Fruit fly (Drosophila melanogaster): Measurements from ENCODE around the gene CG1907.
A peak's percentile ranks its signal among the peaks of the same experiment; 100 is the strongest.

CG1907 gene

DNA sequence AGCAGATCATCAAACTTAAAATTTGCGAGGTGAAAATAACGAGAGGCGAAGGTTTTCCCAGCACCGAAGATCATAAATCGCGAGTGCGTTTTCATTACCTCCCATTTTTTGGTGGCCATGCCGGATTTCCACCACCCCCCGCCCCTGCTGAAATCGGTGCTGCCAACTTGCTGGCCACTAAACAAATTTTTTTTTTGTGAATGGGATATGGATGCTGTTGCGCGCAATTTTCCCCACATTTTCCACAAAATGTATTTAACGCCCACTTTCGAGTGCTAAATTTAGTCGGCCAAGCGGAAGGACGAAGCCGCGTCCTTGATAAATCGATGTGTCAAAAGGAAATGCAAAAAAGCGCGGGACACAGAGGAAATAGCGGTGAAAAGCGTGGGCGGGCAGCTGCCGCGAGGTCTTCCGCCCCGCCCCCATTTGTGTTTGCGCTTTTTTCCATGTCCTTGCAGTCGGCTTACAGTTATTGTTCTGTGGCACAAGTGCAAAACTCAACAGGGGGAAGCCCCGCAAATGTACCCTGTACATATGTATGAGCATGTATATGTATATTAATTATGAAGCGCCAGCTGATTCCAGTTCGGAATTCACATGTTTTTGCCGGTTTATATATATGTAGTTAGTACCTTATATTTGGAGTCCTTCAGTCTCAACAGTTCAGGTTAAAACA, 26.6 kb upstream of the CG1907 start (continued):
- 0 out of 3 replicates have a peak, but pooled peaks have one; percentile 12 for TF ChIP-seq zfh1 (GFP tag; IDR thresholded peaks at IDR 0.05)
- no peak for TF ChIP-seq CG5180 (GFP tag; optimal IDR thresholded peaks at IDR 0.05)
- TF ChIP-seq CG6654 (GFP tag; optimal IDR thresholded peaks at IDR 0.05) = no peak
- no peak for TF ChIP-seq ranshi (GFP tag; IDR thresholded peaks at IDR 0.05)
- TF ChIP-seq CG9817 (tag; optimal IDR thresholded peaks at IDR 0.05) = no peak
- no peak for TF ChIP-seq eyg (GFP tag; optimal IDR thresholded peaks at IDR 0.05)
- no peak for TF ChIP-seq ci (GFP tag; IDR thresholded peaks at IDR 0.05)
- no peak for TF ChIP-seq corto (GFP tag; optimal IDR thresholded peaks at IDR 0.05)
- TF ChIP-seq CG11504 (tag; optimal IDR thresholded peaks at IDR 0.05) = no peak
- no peak for TF ChIP-seq so (GFP tag; IDR thresholded peaks at IDR 0.05)
- no peak for TF ChIP-seq klu (GFP tag; IDR thresholded peaks at IDR 0.05)
- no peak for TF ChIP-seq unc-4 (GFP tag; IDR thresholded peaks at IDR 0.05; ENCODE audit: partially characterized antibody)
- TF ChIP-seq Xrp1 (GFP tag; IDR thresholded peaks at IDR 0.05) = 0 out of 2 replicates have a peak, but pooled peaks have one; percentile 7
- TF ChIP-seq CG17385 (GFP tag; optimal IDR thresholded peaks at IDR 0.05) = peak; percentile 39
- TF ChIP-seq Gug (GFP tag; IDR thresholded peaks at IDR 0.05) = no peak
- no peak for TF ChIP-seq Hsf (GFP tag; optimal IDR thresholded peaks at IDR 0.05)
- peak; percentile 25 for TF ChIP-seq cg (GFP tag; optimal IDR thresholded peaks at IDR 0.05)
- TF ChIP-seq CG1647 (GFP tag; optimal IDR thresholded peaks at IDR 0.05) = no peak
- TF ChIP-seq NC2α (GFP tag; optimal IDR thresholded peaks at IDR 0.05) = no peak
- no peak for TF ChIP-seq grn (GFP tag; optimal IDR thresholded peaks at IDR 0.05)
- TF ChIP-seq onecut (GFP tag; IDR thresholded peaks at IDR 0.05) = peak; percentile 22; the same call in 1 of the 2 replicates
- TF ChIP-seq pho (GFP tag; optimal IDR thresholded peaks at IDR 0.05) = no peak
- TF ChIP-seq CG7271 (tag; optimal IDR thresholded peaks at IDR 0.05) = no peak
- no peak for TF ChIP-seq Side (GFP tag; optimal IDR thresholded peaks at IDR 0.05)
- peak; percentile 75 for TF ChIP-seq sqz (GFP tag; optimal IDR thresholded peaks at IDR 0.05)
- TF ChIP-seq HmgD (GFP tag; optimal IDR thresholded peaks at IDR 0.05) = no peak
- no peak for TF ChIP-seq lbe (GFP tag; optimal IDR thresholded peaks at IDR 0.05)
- TF ChIP-seq Trl (optimal IDR thresholded peaks at IDR 0.05) = no peak
- TF ChIP-seq Trl (GFP tag; optimal IDR thresholded peaks at IDR 0.05) = no peak
- TF ChIP-seq B-H1 (GFP tag; IDR thresholded peaks at IDR 0.05) = no peak
- TF ChIP-seq CG11696 (GFP tag; IDR thresholded peaks at IDR 0.05) = no peak
- TF ChIP-seq CG10267 (tag; optimal IDR thresholded peaks at IDR 0.05) = no peak
- TF ChIP-seq ERR (GFP tag; optimal IDR thresholded peaks at IDR 0.05) = no peak
- TF ChIP-seq Ptx1 (GFP tag; IDR thresholded peaks at IDR 0.05) = 0 out of 2 replicates have a peak, but pooled peaks have one; percentile 28
- peak; percentile 66 for TF ChIP-seq Drgx (GFP tag; IDR thresholded peaks at IDR 0.05)
- 0 out of 3 replicates have a peak, but pooled peaks have one; percentile 16 for TF ChIP-seq gce (GFP tag; IDR thresholded peaks at IDR 0.05)
- TF ChIP-seq peb (GFP tag; IDR thresholded peaks at IDR 0.05) = no peak
- TF ChIP-seq CG7839 (tag; optimal IDR thresholded peaks at IDR 0.05) = no peak
- TF ChIP-seq Max (GFP tag; optimal IDR thresholded peaks at IDR 0.05) = peak; percentile 28
- no peak for TF ChIP-seq sisA (GFP tag; IDR thresholded peaks at IDR 0.05)
- TF ChIP-seq fru (optimal IDR thresholded peaks at IDR 0.05) = no peak
- TF ChIP-seq CG12104 (GFP tag; optimal IDR thresholded peaks at IDR 0.05) = no peak
- no peak for TF ChIP-seq Vsx1 (GFP tag; optimal IDR thresholded peaks at IDR 0.05)
- peak; percentile 9 for TF ChIP-seq CG12769 (tag; optimal IDR thresholded peaks at IDR 0.05)
- no peak for TF ChIP-seq CG8944 (GFP tag; optimal IDR thresholded peaks at IDR 0.05)
- no peak for TF ChIP-seq Spps (tag; optimal IDR thresholded peaks at IDR 0.05)
- peak; percentile 42 for TF ChIP-seq ftz-f1 (GFP tag; optimal IDR thresholded peaks at IDR 0.05)
- TF ChIP-seq caup (GFP tag; optimal IDR thresholded peaks at IDR 0.05; ENCODE audit: severe bottlenecking) = no peak
- no peak for TF ChIP-seq CG18764 (GFP tag; optimal IDR thresholded peaks at IDR 0.05)
- no peak for TF ChIP-seq D (optimal IDR thresholded peaks at IDR 0.05)
- no peak for TF ChIP-seq D (GFP tag; optimal IDR thresholded peaks at IDR 0.05)
- no peak for TF ChIP-seq HmgZ (tag; optimal IDR thresholded peaks at IDR 0.05)
